Worm (Caenorhabditis elegans) whole organism, L4 larva: Measurements from ENCODE around the gene twk-12.
A peak's percentile ranks its signal among the peaks of the same experiment; 100 is the strongest.

Source experiments
- D1046.2 ChIP-seq: fragments of 200-800 bp; sonication (Bioruptor generic); IDR thresholded peaks from 2 replicates; pipeline ENCODE4 v1.3.6; 2022; ENCODE audit warnings: missing genetic modification characterization, missing compliant biosample characterization
- F10B5.3 ChIP-seq: sonication (generic microtip); optimal IDR thresholded peaks from 2 replicates; lab custom pipeline; 2016; ENCODE audit warnings: mild to moderate bottlenecking, missing genetic modification characterization, missing compliant biosample characterization
- F49E8.2 ChIP-seq: sonication (generic microtip); optimal IDR thresholded peaks from 2 replicates; lab custom pipeline; 2016; ENCODE audit warnings: missing compliant biosample characterization, mild to moderate bottlenecking, missing genetic modification characterization, borderline replicate concordance
- Y75B8A.6 ChIP-seq: fragments of 200-800 bp; sonication (Bioruptor generic); IDR thresholded peaks from 2 replicates; pipeline ENCODE4 v1.3.6; 2022; ENCODE audit warnings: missing genetic modification reagents, missing genetic modification characterization, missing compliant biosample characterization
- ZK337.2 ChIP-seq: fragments of 200-800 bp; sonication (Bioruptor generic); IDR thresholded peaks from 2 replicates; pipeline ENCODE4 v1.3.6; 2022; ENCODE audit warnings: missing genetic modification reagents, missing genetic modification characterization, missing compliant biosample characterization
- ama-1 ChIP-seq: fragments of 150-350 bp; optimal IDR thresholded peaks from 2 replicates; lab custom pipeline; 2014; ENCODE audit warnings: inconsistent platforms, mixed read lengths
- arid-1 ChIP-seq: fragments of 200-800 bp; sonication (Bioruptor generic); conservative IDR thresholded peaks from 2 replicates; pipeline ENCODE4 v1.3.6; 2022; ENCODE audit warnings: missing genetic modification reagents, missing genetic modification characterization, missing compliant biosample characterization
- attf-4 ChIP-seq: sonication (generic microtip); optimal IDR thresholded peaks from 3 replicates; lab custom pipeline; 2017; ENCODE audit warnings: missing biosample characterization, missing genetic modification characterization
- ces-1 ChIP-seq: fragments of 150-350 bp; sonication (generic microtip); optimal IDR thresholded peaks from 4 replicates; lab custom pipeline; 2014; ENCODE audit warnings: missing biosample characterization, missing genetic modification reagents, missing genetic modification characterization
- daf-16 ChIP-seq, 3 experiments: sonication (generic microtip); optimal IDR thresholded peaks; 2 replicates each; lab custom pipeline; 2016 to 2017; ENCODE audit warnings: missing genetic modification characterization in 3 of 3, missing genetic modification reagents in 3 of 3, mild to moderate bottlenecking in 2 of 3, missing compliant biosample characterization in 2 of 3, missing biosample characterization in 1 of 3, moderate library complexity in 1 of 3
- daf-19 ChIP-seq: fragments of 200-800 bp; sonication (Bioruptor generic); conservative IDR thresholded peaks from 2 replicates; pipeline ENCODE4 v1.3.6; 2022; ENCODE audit warnings: missing genetic modification characterization, missing compliant biosample characterization
- daf-8 ChIP-seq: fragments of 200-800 bp; sonication (Bioruptor generic); IDR thresholded peaks from 2 replicates; pipeline ENCODE4 v1.3.6; 2022; ENCODE audit warnings: missing genetic modification characterization, missing compliant biosample characterization
- dmd-6 ChIP-seq: fragments of 200-800 bp; sonication (Bioruptor generic); IDR thresholded peaks from 2 replicates; pipeline ENCODE4 v1.3.6; 2022; ENCODE audit warnings: missing genetic modification reagents, missing genetic modification characterization, missing compliant biosample characterization
- dpl-1 ChIP-seq: fragments of 150-350 bp; optimal IDR thresholded peaks from 2 replicates; lab custom pipeline; 2014; ENCODE audit warnings: missing biosample characterization, missing genetic modification reagents, missing genetic modification characterization
- dve-1 ChIP-seq: sonication (generic microtip); optimal IDR thresholded peaks from 2 replicates; lab custom pipeline; 2017; ENCODE audit warnings: antibody characterized with exemption, mild to moderate bottlenecking, missing genetic modification characterization, missing compliant biosample characterization; ENCODE audit not compliant: insufficient read depth
- fkh-10 ChIP-seq: fragments of 150-350 bp; optimal IDR thresholded peaks from 2 replicates; lab custom pipeline; 2014; ENCODE audit warnings: missing biosample characterization, missing genetic modification reagents, missing genetic modification characterization
- gei-8 ChIP-seq: fragments of 200-800 bp; sonication (Bioruptor generic); optimal IDR thresholded peaks from 2 replicates; lab custom pipeline; 2018; ENCODE audit warnings: mild to moderate bottlenecking, missing genetic modification characterization, missing compliant biosample characterization
- hif-1 ChIP-seq, 2 experiments: sonication (generic microtip); optimal IDR thresholded peaks; 2 replicates each; lab custom pipeline; 2016 to 2017; ENCODE audit warnings: missing compliant biosample characterization in 2 of 2, missing genetic modification characterization in 2 of 2, missing genetic modification reagents in 2 of 2, missing genotype in 2 of 2, mild to moderate bottlenecking in 1 of 2
- hlh-30 ChIP-seq: sonication (generic microtip); optimal IDR thresholded peaks from 2 replicates; lab custom pipeline; 2017; ENCODE audit warnings: antibody characterized with exemption, mild to moderate bottlenecking, missing genetic modification characterization, missing compliant biosample characterization; ENCODE audit not compliant: insufficient read depth
- lin-13 ChIP-seq: fragments of 150-350 bp; optimal IDR thresholded peaks from 2 replicates; lab custom pipeline; 2014; ENCODE audit warnings: missing biosample characterization, missing genetic modification reagents, missing genetic modification characterization
- lin-15B ChIP-seq: fragments of 150-350 bp; sonication (generic microtip); optimal IDR thresholded peaks from 3 replicates; lab custom pipeline; 2014; ENCODE audit warnings: missing biosample characterization, missing genetic modification characterization
- lin-38 ChIP-seq: fragments of 200-800 bp; sonication (Bioruptor generic); IDR thresholded peaks from 2 replicates; pipeline ENCODE4 v1.3.6; 2022; ENCODE audit warnings: missing genetic modification reagents, missing genetic modification characterization, missing compliant biosample characterization
- lin-39 ChIP-seq: fragments of 150-350 bp; optimal IDR thresholded peaks from 2 replicates; lab custom pipeline; 2014; ENCODE audit warnings: missing biosample characterization, missing genetic modification reagents, missing genetic modification characterization
- lsy-2 ChIP-seq, 2 experiments: fragments of 150-350 bp in 1 of 2; sonication (generic microtip) in 1 of 2; optimal IDR thresholded peaks; 2 replicates each; lab custom pipeline; 2014 to 2017; ENCODE audit warnings: missing biosample characterization in 2 of 2, missing genetic modification characterization in 2 of 2
- madf-5 ChIP-seq, 2 experiments: fragments of 200-800 bp; sonication (Bioruptor generic); IDR thresholded peaks; 2 replicates each; pipeline ENCODE4 v1.3.6; 2022; ENCODE audit warnings: missing compliant biosample characterization in 2 of 2, missing genetic modification characterization in 2 of 2
- mdt-29 ChIP-seq: fragments of 200-800 bp; sonication (Bioruptor generic); IDR thresholded peaks from 2 replicates; pipeline ENCODE4 v1.3.6; 2022; ENCODE audit warnings: missing genetic modification reagents, missing genetic modification characterization, missing compliant biosample characterization
- mep-1 ChIP-seq: fragments of 150-350 bp; sonication (generic microtip); optimal IDR thresholded peaks from 3 replicates; lab custom pipeline; 2014; ENCODE audit warnings: missing biosample characterization, missing genetic modification characterization
- nhr-102 ChIP-seq: sonication (generic microtip); optimal IDR thresholded peaks from 2 replicates; lab custom pipeline; 2016; ENCODE audit warnings: mild to moderate bottlenecking, missing genetic modification characterization, moderate library complexity, missing compliant biosample characterization
- nhr-237 ChIP-seq: sonication (generic microtip); optimal IDR thresholded peaks from 2 replicates; lab custom pipeline; 2017; ENCODE audit warnings: missing biosample characterization, missing genetic modification characterization
- nhr-28 ChIP-seq: fragments of 150-350 bp; optimal IDR thresholded peaks from 2 replicates; lab custom pipeline; 2014; ENCODE audit warnings: missing biosample characterization, missing genetic modification characterization
- nhr-41 ChIP-seq: fragments of 200-800 bp; sonication (Bioruptor generic); IDR thresholded peaks from 2 replicates; pipeline ENCODE4 v1.3.6; 2022; ENCODE audit warnings: missing genetic modification reagents, missing genetic modification characterization, missing compliant biosample characterization
- nhr-6 ChIP-seq: fragments of 150-350 bp; optimal IDR thresholded peaks from 2 replicates; lab custom pipeline; 2014; ENCODE audit warnings: missing biosample characterization, missing genetic modification characterization
- php-3 ChIP-seq: fragments of 200-800 bp; sonication (Bioruptor generic); IDR thresholded peaks from 2 replicates; pipeline ENCODE4 v1.3.6; 2022; ENCODE audit warnings: missing genetic modification reagents, missing genetic modification characterization, missing compliant biosample characterization
- pqm-1 ChIP-seq: sonication (generic microtip); optimal IDR thresholded peaks from 2 replicates; lab custom pipeline; 2017; ENCODE audit warnings: missing biosample characterization, missing genetic modification characterization
- rbr-2 ChIP-seq: sonication (generic microtip); optimal IDR thresholded peaks from 2 replicates; lab custom pipeline; 2016; ENCODE audit warnings: missing genotype, missing genetic modification characterization, missing compliant biosample characterization
- saeg-2 ChIP-seq: fragments of 200-800 bp; sonication (Bioruptor generic); IDR thresholded peaks from 2 replicates; pipeline ENCODE4 v1.3.6; 2022; ENCODE audit warnings: missing genetic modification reagents, missing genetic modification characterization, missing compliant biosample characterization
- set-16 ChIP-seq: fragments of 200-800 bp; sonication (Bioruptor generic); IDR thresholded peaks from 2 replicates; pipeline ENCODE4 v1.3.6; 2022; ENCODE audit warnings: missing genetic modification reagents, missing genetic modification characterization, missing compliant biosample characterization
- tra-1 ChIP-seq: fragments of 200-800 bp; sonication (Bioruptor generic); IDR thresholded peaks from 2 replicates; pipeline ENCODE4 v1.3.6; 2022; ENCODE audit warnings: missing genetic modification reagents, missing genetic modification characterization, missing compliant biosample characterization
- unc-130 ChIP-seq: sonication (generic microtip); optimal IDR thresholded peaks from 2 replicates; lab custom pipeline; 2016; ENCODE audit warnings: missing genetic modification reagents, missing genetic modification characterization, missing compliant biosample characterization
- unc-62 ChIP-seq, 3 experiments: fragments of 150-350 bp in 1 of 3; sonication (generic microtip); optimal IDR thresholded peaks in 2 of 3; peaks in 1 of 3; 1 replicate in 1 of 3; 2 replicates in 2 of 3; lab custom pipeline; 2014 to 2017; ENCODE audit warnings: missing biosample characterization in 3 of 3, missing genetic modification characterization in 3 of 3, missing genetic modification reagents in 3 of 3, missing genotype in 1 of 3
- vab-7 ChIP-seq: fragments of 200-800 bp; sonication (Bioruptor generic); IDR thresholded peaks from 2 replicates; pipeline ENCODE4 v1.3.6; 2022; ENCODE audit warnings: missing genetic modification reagents, missing genetic modification characterization, missing compliant biosample characterization
- zag-1 ChIP-seq: fragments of 150-350 bp; optimal IDR thresholded peaks from 2 replicates; lab custom pipeline; 2014; ENCODE audit warnings: missing biosample characterization, missing genetic modification characterization
- zfp-3 ChIP-seq: fragments of 200-800 bp; sonication (Bioruptor generic); conservative IDR thresholded peaks from 2 replicates; pipeline ENCODE4 v1.3.6; 2022; ENCODE audit warnings: missing genetic modification reagents, missing genetic modification characterization, missing compliant biosample characterization
- zip-11 ChIP-seq: fragments of 200-800 bp; sonication (Bioruptor generic); IDR thresholded peaks from 2 replicates; pipeline ENCODE4 v1.3.6; 2022; ENCODE audit warnings: missing genetic modification characterization, missing compliant biosample characterization
- zip-2 ChIP-seq: fragments of 150-350 bp; optimal IDR thresholded peaks from 2 replicates; lab custom pipeline; 2014; ENCODE audit warnings: missing biosample characterization, missing genetic modification characterization
- ztf-7 ChIP-seq: fragments of 150-350 bp; optimal IDR thresholded peaks from 2 replicates; lab custom pipeline; 2014; ENCODE audit warnings: missing biosample characterization, missing genetic modification characterization

Gene twk-12

DNA sequence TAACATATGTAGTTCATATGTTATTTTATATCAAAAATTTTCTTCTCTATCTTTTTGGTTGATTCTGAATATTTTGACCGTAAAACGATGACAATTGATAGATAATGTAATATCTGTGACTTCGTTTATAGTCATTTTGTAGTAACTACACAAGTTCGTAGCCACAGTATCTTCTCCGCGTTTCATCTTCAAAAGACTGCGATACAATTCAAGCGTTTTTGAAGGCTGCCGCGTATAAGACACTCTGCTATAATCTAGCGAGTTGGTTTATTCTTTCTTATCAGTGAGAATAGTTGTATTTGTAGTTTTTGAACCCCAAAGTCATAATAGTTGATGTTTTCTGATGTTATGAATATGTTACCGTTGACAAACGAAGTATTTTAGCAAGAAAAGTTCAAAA, 10.4 kb upstream of the twk-12 start, which contains the start of gene ugt-34:
ugt-34 (minus strand) TSS at position 21 of the 400 bp plus-strand sequence.
- TF ChIP-seq D1046.2 (GFP tag; lab: Robert Waterston, UW), result no peak
- TF ChIP-seq pqm-1, result peak; percentile 9
- TF ChIP-seq lin-39 (tag; lab: Kevin White, UChicago), result no peak
- no peak for TF ChIP-seq madf-5 (GFP tag; IDR thresholded peaks at IDR 0.05; lab: Robert Waterston, UW)
- no peak for TF ChIP-seq hlh-30 (tag; lab: Kevin White, UChicago)
- TF ChIP-seq nhr-41 (GFP tag; lab: Robert Waterston, UW), result no peak
- no peak for TF ChIP-seq nhr-6 (tag; lab: Kevin White, UChicago)
- no peak for TF ChIP-seq daf-8 (GFP tag; lab: Robert Waterston, UW)
- TF ChIP-seq lin-15B (tag; lab: Kevin White, UChicago), result no peak
- TF ChIP-seq ama-1, result no peak
- peak; percentile 99 for TF ChIP-seq nhr-28
- no peak for TF ChIP-seq ZK337.2 (GFP tag; lab: Robert Waterston, UW)
- no peak for TF ChIP-seq dmd-6 (GFP tag; lab: Robert Waterston, UW)
- no peak for TF ChIP-seq mdt-29 (GFP tag; lab: Robert Waterston, UW)
- TF ChIP-seq zag-1 (tag; lab: Kevin White, UChicago), result no peak
- TF ChIP-seq zfp-3 (GFP tag; lab: Robert Waterston, UW), result no peak

DNA sequence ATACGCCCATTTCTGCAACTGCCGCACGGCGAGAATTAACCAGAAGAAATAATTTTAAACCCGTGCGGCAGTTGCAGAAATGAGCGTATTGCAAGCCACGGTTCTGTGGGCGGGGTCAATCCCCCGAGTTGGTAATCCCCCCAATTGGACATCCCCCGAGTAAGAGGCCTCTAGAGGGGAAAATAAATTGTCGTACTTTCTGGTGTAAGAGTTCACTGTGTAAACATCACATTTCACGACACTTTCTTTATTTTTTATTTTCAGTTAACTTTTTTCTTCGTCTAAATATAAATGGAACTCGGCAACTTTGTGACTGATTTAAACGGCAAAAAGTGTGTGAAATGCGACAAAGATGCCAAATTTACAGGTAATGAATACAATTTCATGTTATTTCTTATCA, 9.4 kb upstream of the twk-12 start, which contains the start of gene tut-2:
tut-2 (plus strand) TSS at position 277 of the 400 bp plus-strand sequence.
- peak; percentile 22 for TF ChIP-seq dpl-1 (GFP tag; lab: Kevin White, UChicago)
- TF ChIP-seq Y75B8A.6 (GFP tag; lab: Robert Waterston, UW), result no peak
- TF ChIP-seq attf-4 (tag; lab: Kevin White, UChicago), result no peak
- TF ChIP-seq D1046.2 (GFP tag; lab: Robert Waterston, UW), result no peak
- TF ChIP-seq set-16 (GFP tag; lab: Robert Waterston, UW), result no peak
- TF ChIP-seq nhr-237 (tag; lab: Kevin White, UChicago), result no peak
- TF ChIP-seq nhr-6 (tag; lab: Kevin White, UChicago), result no peak

DNA sequence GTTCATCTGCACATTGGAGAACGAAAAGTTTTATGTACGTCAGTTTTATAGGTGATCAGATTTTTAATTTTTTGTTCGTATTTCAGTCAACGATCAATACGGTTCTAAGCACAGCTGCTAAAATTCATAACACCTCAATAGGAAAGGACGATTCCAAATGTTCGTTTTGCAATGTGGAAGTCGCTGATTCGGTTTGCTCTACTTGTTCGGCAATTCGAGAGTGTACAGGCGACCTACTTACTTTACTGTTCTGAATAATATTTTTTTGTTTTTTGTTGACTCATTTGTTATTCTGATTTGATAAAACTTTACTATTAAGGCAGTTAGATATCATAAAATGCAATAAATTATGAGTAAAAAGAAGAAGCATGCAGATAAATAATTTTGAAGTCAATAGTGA, 8.0 kb upstream of the twk-12 start:
- TF ChIP-seq arid-1 (GFP tag; lab: Robert Waterston, UW), result 0 out of 2 replicates have a peak, but pooled peaks have one; percentile 38
- no peak for TF ChIP-seq lin-13 (GFP tag; lab: Kevin White, UChicago)
- no peak for TF ChIP-seq mep-1 (tag; lab: Kevin White, UChicago)
- TF ChIP-seq php-3 (GFP tag; lab: Robert Waterston, UW), result no peak
- TF ChIP-seq nhr-102, result no peak
- TF ChIP-seq hif-1 (tag; optimal IDR thresholded peaks at IDR 0.05; lab: Kevin White, UChicago), result no peak
- no peak for TF ChIP-seq fkh-10 (GFP tag; lab: Kevin White, UChicago)
- no peak for TF ChIP-seq ces-1
- no peak for TF ChIP-seq zip-2
- peak; percentile 26 for TF ChIP-seq F49E8.2
- TF ChIP-seq daf-19 (GFP tag; lab: Robert Waterston, UW), result no peak
- TF ChIP-seq unc-62 (GFP tag; optimal IDR thresholded peaks at IDR 0.05 in 1 of 2; lab: Kevin White, UChicago), result no peak
- TF ChIP-seq unc-62 (tag; optimal IDR thresholded peaks at IDR 0.05; lab: Kevin White, UChicago), result no peak
- TF ChIP-seq, all 104 proteins: peak for 2

DNA sequence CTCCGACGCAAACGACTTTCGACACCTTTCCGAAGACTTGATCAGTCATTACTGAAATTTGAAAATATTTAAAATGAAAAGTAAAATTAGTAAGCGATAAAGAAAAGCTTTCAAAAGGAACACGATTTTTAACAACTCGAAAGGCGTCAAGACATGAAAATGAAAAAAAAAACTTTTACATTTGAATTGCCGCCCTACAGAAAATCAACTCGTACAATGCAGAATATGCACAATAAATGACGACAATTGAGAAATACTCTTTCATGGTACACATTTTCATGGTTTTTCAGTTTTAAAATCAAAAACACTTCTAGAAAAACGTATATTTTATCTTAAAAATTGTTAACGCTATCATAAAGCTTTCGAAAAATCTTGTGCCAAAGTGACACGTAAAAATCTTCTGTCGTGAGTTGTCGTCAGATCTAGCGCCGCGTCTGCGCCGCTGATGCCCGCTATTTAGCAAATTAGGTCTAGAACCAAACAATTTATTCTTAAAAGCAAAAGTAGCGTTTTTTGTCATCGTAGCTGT, 5.9 kb upstream of the twk-12 start, which contains the start of gene sqv-4:
sqv-4 (minus strand) TSS at position 51 of the 529 bp plus-strand sequence.
- TF ChIP-seq zip-11 (GFP tag; lab: Robert Waterston, UW) (no peak), vab-7 (GFP tag; lab: Robert Waterston, UW) (no peak), pqm-1 (no peak), gei-8 (GFP tag; lab: Kevin White, UChicago) (no peak), unc-130 (no peak), daf-16 (GFP tag; optimal IDR thresholded peaks at IDR 0.05; lab: Kevin White, UChicago) (no peak), daf-16 (tag; optimal IDR thresholded peaks at IDR 0.05; lab: Kevin White, UChicago) (peak; percentile 7), saeg-2 (GFP tag; lab: Robert Waterston, UW) (no peak), F10B5.3 (tag; lab: Kevin White, UChicago) (no peak), tra-1 (GFP tag; lab: Robert Waterston, UW) (no peak), lin-13 (GFP tag; lab: Kevin White, UChicago) (no peak), ztf-7 (tag; lab: Kevin White, UChicago) (no peak), hlh-30 (tag; lab: Kevin White, UChicago) (no peak), lin-38 (GFP tag; lab: Robert Waterston, UW) (no peak), dve-1 (tag; lab: Kevin White, UChicago) (peak; percentile 26), lsy-2 (tag; optimal IDR thresholded peaks at IDR 0.05; lab: Kevin White, UChicago) (peak in 1 of 2 experiments; percentile 33), rbr-2 (tag; lab: Kevin White, UChicago) (peak; percentile 4)
